Worm (Caenorhabditis elegans): ENCODE data around the gene srv-32.
"Not testable (repeated sequence)": the region's sequence is repeated elsewhere in the genome, so short reads cannot be mapped to it uniquely, and the experiment has no call there.

The srv-32 gene

DNA sequence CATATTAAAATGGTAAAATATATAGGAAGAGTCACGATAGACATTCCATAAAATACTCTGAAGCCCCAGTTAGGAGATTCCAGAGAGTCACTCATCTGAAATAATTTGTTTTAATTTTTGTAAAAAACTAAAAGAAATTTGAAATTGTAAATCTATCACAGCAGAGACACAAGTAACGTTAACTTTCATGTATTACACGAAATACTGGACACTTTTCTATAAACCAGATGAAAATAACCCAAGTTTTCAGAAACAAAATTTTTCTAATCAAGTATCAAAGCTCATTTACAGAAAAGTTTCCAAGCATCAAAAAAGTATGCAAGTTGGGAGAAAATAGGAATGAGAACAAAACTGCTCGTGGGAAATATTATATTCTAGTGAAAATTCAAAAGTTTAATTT is 16.2 kb upstream of the srv-32 start, which contains the start of gene srv-27:
Gene srv-27 (minus strand): TSS at position 101 of the 400 bp plus-strand sequence.
- no peak for TF ChIP-seq W03F9.2 (tag; optimal IDR thresholded peaks at IDR 0.05)
- no peak for TF ChIP-seq dao-5 (tag; optimal IDR thresholded peaks at IDR 0.05)
- no peak for TF ChIP-seq him-1 (tag; optimal IDR thresholded peaks at IDR 0.05)

DNA sequence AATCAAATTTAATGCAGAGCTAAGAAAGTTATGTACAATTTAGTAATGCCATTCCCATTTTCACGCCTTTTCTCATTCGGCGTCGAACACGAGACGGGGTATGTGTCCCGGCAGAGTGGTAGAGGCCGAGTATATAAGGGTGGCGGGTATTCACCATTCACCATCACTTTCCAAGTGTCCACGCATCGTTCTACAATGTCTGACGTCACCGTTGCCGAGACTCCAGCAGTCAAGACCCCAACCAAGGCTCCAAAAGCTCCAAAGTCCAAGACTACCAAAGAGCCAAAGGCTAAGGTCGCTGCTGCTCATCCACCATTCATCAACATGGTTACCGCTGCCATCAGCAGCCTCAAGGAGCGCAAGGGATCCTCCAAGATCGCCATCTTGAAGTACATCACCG is 12.0 kb upstream of the srv-32 start, which contains the start of gene hil-2:
Gene hil-2 (plus strand): TSS at position 160 of the 400 bp plus-strand sequence.
- no peak for TF ChIP-seq dao-5 (tag; optimal IDR thresholded peaks at IDR 0.05)
- TF ChIP-seq W03F9.2 (tag; optimal IDR thresholded peaks at IDR 0.05): no peak
- no peak for TF ChIP-seq him-1 (tag; optimal IDR thresholded peaks at IDR 0.05)

DNA sequence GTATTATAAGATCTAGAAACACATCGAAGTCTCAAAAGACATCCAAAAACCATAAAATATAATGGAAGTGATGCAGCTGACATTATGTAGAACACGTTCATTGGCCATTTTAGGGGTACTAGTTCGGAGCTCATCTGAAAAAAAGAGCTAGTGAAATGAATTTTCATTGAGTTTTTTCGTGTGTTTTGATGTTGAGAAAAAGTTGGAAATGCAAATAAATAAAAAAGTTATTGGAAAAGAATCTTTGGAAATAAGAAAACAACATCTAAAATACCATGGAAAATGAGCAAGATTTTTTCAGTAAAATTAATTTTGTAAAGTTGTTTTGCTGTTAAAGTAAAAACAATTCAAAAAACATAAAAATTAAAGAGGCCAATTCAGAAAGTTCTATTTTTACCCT is 8.7 kb upstream of the srv-32 start, which contains the start of gene srv-24:
Gene srv-24 (minus strand): TSS at position 101 of the 400 bp plus-strand sequence.
- TF ChIP-seq him-1 (tag; optimal IDR thresholded peaks at IDR 0.05) (no peak), dao-5 (tag; optimal IDR thresholded peaks at IDR 0.05) (no peak), W03F9.2 (tag; optimal IDR thresholded peaks at IDR 0.05) (no peak)

ce11 chrIV:6284277-6284676 is 2.2 kb upstream of the srv-32 start, which contains the start of gene ops-1:
Gene ops-1 (minus strand): TSS chrIV:6284377.
- TF ChIP-seq dao-5 (tag; optimal IDR thresholded peaks at IDR 0.05): no peak
- no peak for TF ChIP-seq him-1 (tag; optimal IDR thresholded peaks at IDR 0.05)
- TF ChIP-seq W03F9.2 (tag; optimal IDR thresholded peaks at IDR 0.05): no peak

DNA sequence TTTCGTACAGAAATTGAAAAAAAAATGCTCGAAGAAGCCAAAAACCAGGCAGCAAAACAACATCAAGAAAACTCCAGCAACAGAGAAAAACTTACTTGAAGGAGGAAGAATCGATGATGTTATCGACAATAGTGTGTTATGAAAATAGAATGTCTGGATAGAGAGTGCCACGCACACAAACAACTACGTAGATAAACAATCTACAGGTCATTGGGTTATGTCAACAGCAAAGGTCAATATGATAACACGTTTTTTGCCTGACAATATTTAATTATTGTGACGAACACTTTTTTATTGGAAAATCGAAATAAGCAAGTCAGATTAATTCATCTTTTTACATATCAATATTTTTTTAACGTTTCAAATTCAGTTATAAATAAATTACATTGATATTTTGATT is 2.7 kb downstream of the srv-32 start, which contains the start of gene sams-5:
Gene sams-5 (minus strand): TSS at position 131 of the 400 bp plus-strand sequence.
- TF ChIP-seq W03F9.2 (tag; optimal IDR thresholded peaks at IDR 0.05) (no peak), dao-5 (tag; optimal IDR thresholded peaks at IDR 0.05) (no peak), him-1 (tag; optimal IDR thresholded peaks at IDR 0.05) (no peak)

DNA sequence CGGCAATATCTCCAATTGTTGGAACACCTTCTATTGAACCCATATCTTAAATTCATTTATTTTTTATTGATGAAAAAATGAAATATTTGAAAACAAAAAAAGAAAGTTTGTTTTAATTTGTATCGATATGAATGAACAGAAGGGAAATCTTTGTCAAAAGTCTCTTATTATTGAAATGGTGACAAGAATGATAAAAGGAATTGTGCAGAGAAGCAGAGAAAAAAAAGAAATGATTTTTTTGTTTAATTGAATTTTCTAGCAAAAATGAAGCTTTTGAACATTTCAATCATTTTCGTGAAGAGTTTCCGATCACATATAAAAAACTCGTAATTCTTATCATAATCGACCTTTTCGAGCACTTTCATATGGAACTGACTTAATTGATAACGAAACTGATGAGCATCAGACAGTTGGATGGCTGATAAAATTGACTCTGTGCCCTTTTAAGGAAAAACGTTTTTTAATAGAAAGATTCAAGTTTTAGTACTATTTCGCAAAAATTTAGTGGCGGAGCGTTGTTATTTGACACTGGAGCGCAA is 6.3 kb downstream of the srv-32 start, which contains the start of the genes aat-4 and T13A10.1:
Gene aat-4 (minus strand): TSS at position 51 of the 539 bp plus-strand sequence.
Gene T13A10.1 (plus strand): TSS at position 411 of the 539 bp plus-strand sequence.
- TF ChIP-seq dao-5 (tag; optimal IDR thresholded peaks at IDR 0.05) (no peak), him-1 (tag; optimal IDR thresholded peaks at IDR 0.05) (no peak), W03F9.2 (tag; optimal IDR thresholded peaks at IDR 0.05) (no peak)

- TF ChIP-seq him-1 (tag; optimal IDR thresholded peaks at IDR 0.05) (no peak), W03F9.2 (tag; optimal IDR thresholded peaks at IDR 0.05) (no peak), dao-5 (tag; optimal IDR thresholded peaks at IDR 0.05) (no peak)
These were observed 10.1 kb downstream of the srv-32 start, which contains the start of gene srv-31 for ce11 chrIV:6271923-6272322. Gene srv-31 (minus strand): TSS chrIV:6272023.

DNA sequence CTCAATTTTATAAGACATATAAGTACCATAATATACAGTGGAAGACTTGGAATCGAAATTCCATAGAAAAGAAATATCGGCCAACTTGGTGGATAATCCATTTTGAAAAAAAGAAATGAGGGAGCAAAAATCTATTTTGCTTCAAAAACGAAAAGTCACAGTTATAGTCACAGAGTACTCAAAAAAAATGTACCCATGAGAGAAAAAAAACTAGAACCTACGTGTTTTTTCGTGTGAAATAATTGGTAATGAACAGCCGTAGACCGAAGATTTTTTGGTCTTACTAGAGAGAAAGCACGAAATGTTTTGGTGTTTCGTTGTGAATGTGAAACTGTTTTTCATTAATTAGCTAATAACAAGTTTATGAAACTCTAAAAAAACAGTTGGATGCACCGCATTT is 12.7 kb downstream of the srv-32 start, which contains the start of gene srv-30:
Gene srv-30 (minus strand): TSS at position 101 of the 400 bp plus-strand sequence.
- TF ChIP-seq him-1 (tag; optimal IDR thresholded peaks at IDR 0.05) (no peak), W03F9.2 (tag; optimal IDR thresholded peaks at IDR 0.05) (no peak), dao-5 (tag; optimal IDR thresholded peaks at IDR 0.05) (no peak)

DNA sequence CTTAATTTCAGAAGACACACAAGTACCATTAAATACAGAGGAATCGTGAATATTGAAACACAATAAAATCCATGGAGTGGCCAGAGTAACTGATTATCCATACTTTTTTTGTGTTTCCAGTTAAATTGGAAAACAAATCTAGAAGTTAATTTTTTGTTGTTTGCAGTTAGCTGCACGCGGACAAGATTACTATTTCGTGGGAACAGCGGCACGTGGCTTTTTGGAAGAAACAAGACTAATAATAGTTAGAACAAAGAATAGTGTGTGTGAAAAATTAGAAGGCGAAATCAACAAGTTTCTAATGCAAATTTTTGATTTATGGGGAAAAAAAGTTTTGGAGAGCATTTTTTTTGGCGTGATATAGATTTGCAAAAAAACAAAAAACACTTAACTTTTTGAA is 15.5 kb downstream of the srv-32 start, which contains the start of gene srv-29:
Gene srv-29 (minus strand): TSS at position 101 of the 400 bp plus-strand sequence.
- TF ChIP-seq dao-5 (tag; optimal IDR thresholded peaks at IDR 0.05) (no peak), him-1 (tag; optimal IDR thresholded peaks at IDR 0.05) (no peak), W03F9.2 (tag; optimal IDR thresholded peaks at IDR 0.05) (no peak)

- TF ChIP-seq W03F9.2 (tag; optimal IDR thresholded peaks at IDR 0.05) (no peak), dao-5 (tag; optimal IDR thresholded peaks at IDR 0.05) (no peak)
These were observed 18.8 kb downstream of the srv-32 start, which contains the start of gene srv-28 for ce11 chrIV:6263244-6263643. Gene srv-28 (minus strand): TSS chrIV:6263344.

DNA sequence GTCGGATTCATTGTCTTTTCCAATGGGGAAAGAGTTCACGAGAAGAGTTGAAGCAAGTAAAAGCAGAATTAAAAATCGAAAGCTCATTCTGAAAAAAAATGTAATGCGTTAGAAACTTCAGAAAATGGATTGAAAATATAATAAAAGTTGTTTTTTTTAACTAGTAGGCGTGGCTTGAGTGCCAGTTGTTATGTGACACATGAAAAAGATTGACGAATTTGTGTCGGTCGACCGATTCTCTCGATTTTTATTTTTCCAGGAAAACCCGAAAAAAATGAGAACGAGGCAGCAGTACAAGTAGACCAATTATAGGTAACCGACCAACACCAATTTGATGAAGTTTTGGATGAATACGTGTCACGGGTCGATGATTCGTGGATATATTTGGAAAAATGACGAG is 22.3 kb downstream of the srv-32 start, which contains the start of gene nlp-16:
Gene nlp-16 (minus strand): TSS at position 101 of the 400 bp plus-strand sequence.
- no peak for TF ChIP-seq W03F9.2 (tag; optimal IDR thresholded peaks at IDR 0.05)
- TF ChIP-seq him-1 (tag; optimal IDR thresholded peaks at IDR 0.05): no peak
- TF ChIP-seq dao-5 (tag; optimal IDR thresholded peaks at IDR 0.05): no peak

DNA sequence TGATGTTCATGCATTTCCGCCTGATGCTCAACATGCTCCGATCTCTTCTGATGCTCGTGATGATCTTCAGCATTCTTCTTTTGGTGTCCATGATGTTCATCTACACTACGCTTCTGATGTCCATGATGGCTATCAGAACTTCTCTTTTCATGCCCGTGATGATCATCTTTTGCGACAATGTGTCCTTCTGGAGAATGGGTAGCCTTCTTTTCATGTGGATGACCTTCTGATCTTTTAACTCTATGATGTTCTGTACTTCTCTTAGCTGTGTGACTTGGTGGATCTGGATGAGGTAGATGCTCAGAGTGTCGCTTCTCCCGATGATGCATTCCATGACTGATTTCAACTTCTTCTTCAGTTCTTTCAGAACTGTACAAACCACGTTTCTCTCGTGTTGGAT is 23.1 kb downstream of the srv-32 start:
- TF ChIP-seq dao-5 (tag; optimal IDR thresholded peaks at IDR 0.05) (no peak), him-1 (tag; optimal IDR thresholded peaks at IDR 0.05) (no peak), W03F9.2 (tag; optimal IDR thresholded peaks at IDR 0.05) (no peak)

ce11 chrIV:6254635-6255034 is 27.4 kb downstream of the srv-32 start, which contains the start of gene T13A10.64:
Gene T13A10.64 (plus strand): TSS chrIV:6254935.
- TF ChIP-seq him-1 (tag; optimal IDR thresholded peaks at IDR 0.05) (no peak), dao-5 (tag; optimal IDR thresholded peaks at IDR 0.05) (no peak), W03F9.2 (tag; optimal IDR thresholded peaks at IDR 0.05) (no peak)

- TF ChIP-seq dao-5, W03F9.2, him-1 (tag; optimal IDR thresholded peaks at IDR 0.05): not testable (repeated sequence)
These were observed 29.0 kb downstream of the srv-32 start, which contains the start of gene T13A10.2 for ce11 chrIV:6253000-6253399. Gene T13A10.2 (plus strand): TSS chrIV:6253300.
